Worm (Caenorhabditis elegans) whole organism, L4/young adult: ENCODE results near the gene nth-1.

Experiments used
- W03F9.2 ChIP-seq: fragments of 150-350 bp; optimal IDR thresholded peaks from 2 replicates; lab custom pipeline; 2014; ENCODE audit warnings: missing biosample characterization, missing genetic modification characterization
- dao-5 ChIP-seq: sonication (generic microtip); optimal IDR thresholded peaks from 2 replicates; lab custom pipeline; 2016; ENCODE audit warnings: missing genotype, missing genetic modification characterization, moderate library complexity, missing compliant biosample characterization
- him-1 ChIP-seq: sonication (generic microtip); optimal IDR thresholded peaks from 2 replicates; lab custom pipeline; 2016; ENCODE audit warnings: missing genotype, missing genetic modification reagents, missing genetic modification characterization, missing compliant biosample characterization

DNA sequence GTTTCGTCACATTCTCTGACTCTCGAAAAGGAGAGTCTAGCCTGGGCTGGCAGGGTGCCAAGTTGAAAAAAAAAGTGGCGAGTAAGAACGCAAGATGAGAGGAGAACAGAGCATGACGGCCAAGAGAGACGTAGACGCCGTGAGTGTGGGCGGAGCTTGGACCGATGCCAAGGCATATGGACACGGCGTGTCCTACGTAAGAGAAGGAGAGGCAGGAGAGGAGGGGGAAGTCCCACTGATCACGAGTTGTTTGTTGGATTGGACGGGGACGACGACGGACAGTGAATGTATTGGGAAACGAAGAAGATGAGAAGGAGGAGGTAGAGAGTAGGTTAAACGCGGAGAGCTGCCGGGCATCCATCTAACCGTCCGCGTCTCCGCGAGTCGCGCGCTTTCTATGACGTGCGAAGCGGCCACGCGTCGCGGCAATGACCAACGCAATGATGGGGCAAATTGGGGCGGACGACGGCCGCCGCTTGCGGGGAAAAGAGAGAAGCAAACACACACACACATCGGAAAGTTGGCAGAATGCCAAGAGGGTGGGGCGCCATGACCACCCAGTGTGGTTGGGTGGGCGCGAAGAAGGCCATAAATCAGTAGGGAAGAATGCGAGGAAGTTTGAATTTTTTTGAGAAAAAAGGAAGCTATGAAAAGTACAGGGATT lies 12.0 kb downstream of the nth-1 start:
- TF ChIP-seq him-1 (tag; lab: Kevin White, UChicago), result peak; percentile 97
- peak; percentile 89 for TF ChIP-seq W03F9.2
- peak; percentile 89 for TF ChIP-seq dao-5
